Comparison of ENCODE assay signal across 1 fruit fly cellular context in the genomic region with DNA sequence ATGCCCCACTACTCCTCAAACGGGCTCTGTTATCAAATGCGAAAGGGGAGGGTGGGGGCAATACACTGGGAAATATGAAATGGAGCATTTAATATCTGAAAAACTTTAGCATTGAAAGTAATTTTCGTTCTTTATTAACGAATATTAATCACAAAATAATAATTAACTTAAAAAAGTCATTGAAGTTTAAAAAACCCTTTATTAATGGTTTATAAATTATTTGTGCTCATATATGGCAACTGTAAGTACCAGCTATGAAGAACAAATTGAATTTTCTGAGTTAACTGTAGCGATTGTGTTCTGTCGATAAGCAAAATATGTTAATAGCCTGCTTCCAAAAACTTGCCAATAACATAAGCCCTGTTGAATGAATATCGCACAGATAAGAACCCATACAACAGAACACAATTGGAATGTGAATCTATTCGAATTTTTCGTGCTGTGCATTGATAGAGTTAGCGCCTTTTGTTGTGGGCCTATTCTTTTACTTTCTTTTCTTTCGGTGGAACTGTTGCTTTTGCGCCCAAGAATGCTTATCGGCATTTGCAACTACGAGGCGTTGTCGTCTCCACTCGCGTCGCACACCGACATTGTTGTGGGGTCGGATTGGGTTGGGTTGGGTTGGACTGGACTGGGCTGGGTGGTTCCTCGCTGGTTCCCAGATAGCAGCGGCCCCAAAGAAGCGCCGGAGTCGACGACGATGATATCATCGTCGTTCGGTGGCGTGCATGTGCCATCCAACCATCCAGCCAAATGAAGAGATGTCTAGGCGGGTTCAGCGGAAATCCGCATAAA.
TF ChIP-seq lines count a peak whose summit lies in the region.

No protein-coding gene starts in this region.

TF ChIP-seq in whole organism, embryonic, 481 proteins besides CTCF, POLR2A, EP300 and RAD21 (continued from another document and continues in another):
- no peak for TF ChIP-seq al (GFP tag; IDR thresholded peaks at IDR 0.05; lab: Robert Waterston, UW)
- no peak for TF ChIP-seq Eip74EF (GFP tag; optimal IDR thresholded peaks at IDR 0.05; lab: Kevin White, UChicago)
- peak; percentile 56 for TF ChIP-seq CG10543 (GFP tag; optimal IDR thresholded peaks at IDR 0.05; lab: Kevin White, UChicago)
- TF ChIP-seq Antp (GFP tag; optimal IDR thresholded peaks at IDR 0.05; lab: Kevin White, UChicago) = peak; percentile 19
- no peak for TF ChIP-seq CG4360 (GFP tag; IDR thresholded peaks at IDR 0.05; lab: Robert Waterston, UW)
- no peak for TF ChIP-seq Rx (GFP tag; IDR thresholded peaks at IDR 0.05; lab: Robert Waterston, UW)
- no peak for TF ChIP-seq da (GFP tag; optimal IDR thresholded peaks at IDR 0.05; lab: Kevin White, UChicago)
- peak; percentile 27 for TF ChIP-seq HHEX (GFP tag; optimal IDR thresholded peaks at IDR 0.05; lab: Kevin White, UChicago)
- TF ChIP-seq fu2 (GFP tag; optimal IDR thresholded peaks at IDR 0.05; lab: Kevin White, UChicago) = no peak
- TF ChIP-seq odd (GFP tag; optimal IDR thresholded peaks at IDR 0.05; lab: Kevin White, UChicago) = peak; percentile 54
- no peak for TF ChIP-seq bowl (GFP tag; IDR thresholded peaks at IDR 0.05; lab: Robert Waterston, UW)
- TF ChIP-seq Xbp1 (GFP tag; optimal IDR thresholded peaks at IDR 0.05; lab: Kevin White, UChicago) = peak; percentile 29
- no peak; the same call in 1 of the 2 replicates for TF ChIP-seq Xrp1 (GFP tag; IDR thresholded peaks at IDR 0.05; lab: Robert Waterston, UW)
- TF ChIP-seq Doc3 (GFP tag; IDR thresholded peaks at IDR 0.05; lab: Robert Waterston, UW; ENCODE audit: partially characterized antibody) = no peak
- TF ChIP-seq CG8765 (GFP tag; IDR thresholded peaks at IDR 0.05; lab: Robert Waterston, UW) = no peak
- peak; percentile 1 for TF ChIP-seq CG30431 (GFP tag; optimal IDR thresholded peaks at IDR 0.05; lab: Kevin White, UChicago)
- TF ChIP-seq Jarid2 (GFP tag; optimal IDR thresholded peaks at IDR 0.05; lab: Kevin White, UChicago) = no peak
- 0 out of 2 replicates have a peak, but pooled peaks have one; percentile 10 for TF ChIP-seq CG3847 (GFP tag; IDR thresholded peaks at IDR 0.05; lab: Robert Waterston, UW)
- TF ChIP-seq dysf (GFP tag; IDR thresholded peaks at IDR 0.05; lab: Robert Waterston, UW) = peak; percentile 46; the same call in 1 of the 3 replicates
- TF ChIP-seq Nf-YB (GFP tag; optimal IDR thresholded peaks at IDR 0.05; lab: Kevin White, UChicago) = no peak
- no peak for TF ChIP-seq nom (GFP tag; optimal IDR thresholded peaks at IDR 0.05; lab: Kevin White, UChicago)
- peak; percentile 9 for TF ChIP-seq psq (GFP tag; optimal IDR thresholded peaks at IDR 0.05; lab: Kevin White, UChicago)
- TF ChIP-seq crp (GFP tag; optimal IDR thresholded peaks at IDR 0.05; lab: Kevin White, UChicago) = no peak
- TF ChIP-seq CG31441 (GFP tag; IDR thresholded peaks at IDR 0.05; lab: Robert Waterston, UW) = no peak; the same call in 1 of the 2 replicates
- no peak for TF ChIP-seq CG7928 (GFP tag; optimal IDR thresholded peaks at IDR 0.05; lab: Kevin White, UChicago)
- 0 out of 2 replicates have a peak, but pooled peaks have one; percentile 19 for TF ChIP-seq rib (GFP tag; IDR thresholded peaks at IDR 0.05; lab: Robert Waterston, UW)
- TF ChIP-seq zfh2 (GFP tag; optimal IDR thresholded peaks at IDR 0.05; lab: Kevin White, UChicago) = peak; percentile 20
- no peak; the same call in 2 of the 3 replicates for TF ChIP-seq tgo (GFP tag; IDR thresholded peaks at IDR 0.05; lab: Robert Waterston, UW)
- peak; percentile 9 for TF ChIP-seq CG33557 (GFP tag; optimal IDR thresholded peaks at IDR 0.05; lab: Kevin White, UChicago)
- no peak for TF ChIP-seq D19A (tag; optimal IDR thresholded peaks at IDR 0.05; lab: Kevin White, UChicago)
- peak; percentile 66 for TF ChIP-seq CG3281 (GFP tag; optimal IDR thresholded peaks at IDR 0.05; lab: Kevin White, UChicago)
- no peak for TF ChIP-seq CG8089 (GFP tag; optimal IDR thresholded peaks at IDR 0.05; lab: Kevin White, UChicago)
- peak; percentile 76 for TF ChIP-seq CG8924 (tag; optimal IDR thresholded peaks at IDR 0.05; lab: Kevin White, UChicago)
- no peak for TF ChIP-seq Hr39 (optimal IDR thresholded peaks at IDR 0.05; lab: Kevin White, UChicago)
- peak; percentile 28; the same call in 1 of the 2 replicates for TF ChIP-seq Atf6 (GFP tag; IDR thresholded peaks at IDR 0.05; lab: Robert Waterston, UW)
- TF ChIP-seq HLH54F (GFP tag; optimal IDR thresholded peaks at IDR 0.05; lab: Kevin White, UChicago) = peak; percentile 24
- peak; percentile 24; the same call in 1 of the 2 replicates for TF ChIP-seq lmd (GFP tag; IDR thresholded peaks at IDR 0.05; lab: Robert Waterston, UW)
- peak; percentile 18 for TF ChIP-seq CG12299 (tag; optimal IDR thresholded peaks at IDR 0.05; lab: Kevin White, UChicago)
- TF ChIP-seq inv (GFP tag; IDR thresholded peaks at IDR 0.05; lab: Robert Waterston, UW; ENCODE audit: partially characterized antibody) = no peak
- TF ChIP-seq MBD-R2 (GFP tag; IDR thresholded peaks at IDR 0.05; lab: Robert Waterston, UW) = peak; percentile 9; the same call in 1 of the 2 replicates
- no peak for TF ChIP-seq Neu2 (GFP tag; optimal IDR thresholded peaks at IDR 0.05; lab: Kevin White, UChicago; ENCODE audit: borderline replicate concordance)
- TF ChIP-seq CG10431 (GFP tag; optimal IDR thresholded peaks at IDR 0.05; lab: Kevin White, UChicago) = no peak
- TF ChIP-seq Ravus (GFP tag; IDR thresholded peaks at IDR 0.05; lab: Robert Waterston, UW) = no peak
- TF ChIP-seq cg (GFP tag; optimal IDR thresholded peaks at IDR 0.05; lab: Kevin White, UChicago) = no peak
- TF ChIP-seq CG17829 (tag; optimal IDR thresholded peaks at IDR 0.05; lab: Kevin White, UChicago) = peak; percentile 53
- TF ChIP-seq CG2199 (GFP tag; IDR thresholded peaks at IDR 0.05; lab: Robert Waterston, UW) = no peak
- 0 out of 2 replicates have a peak, but pooled peaks have one; percentile 19 for TF ChIP-seq ham (GFP tag; IDR thresholded peaks at IDR 0.05; lab: Robert Waterston, UW)
- TF ChIP-seq sd (tag; optimal IDR thresholded peaks at IDR 0.05; lab: Kevin White, UChicago) = peak; percentile 76
- no peak for TF ChIP-seq pita (GFP tag; optimal IDR thresholded peaks at IDR 0.05; lab: Kevin White, UChicago)
- no peak for TF ChIP-seq CG9797 (GFP tag; optimal IDR thresholded peaks at IDR 0.05; lab: Kevin White, UChicago)
- TF ChIP-seq CG31388 (GFP tag; optimal IDR thresholded peaks at IDR 0.05; lab: Kevin White, UChicago) = no peak
- no peak for TF ChIP-seq CG13123 (GFP tag; optimal IDR thresholded peaks at IDR 0.05; lab: Kevin White, UChicago)
- peak; percentile 79 for TF ChIP-seq CG18262 (tag; optimal IDR thresholded peaks at IDR 0.05; lab: Kevin White, UChicago)
- TF ChIP-seq CG14965 (GFP tag; optimal IDR thresholded peaks at IDR 0.05; lab: Kevin White, UChicago; ENCODE audit: borderline replicate concordance) = no peak
- TF ChIP-seq CG6654 (GFP tag; optimal IDR thresholded peaks at IDR 0.05; lab: Kevin White, UChicago) = peak; percentile 6
- peak; percentile 40 for TF ChIP-seq CG11723 (GFP tag; optimal IDR thresholded peaks at IDR 0.05; lab: Kevin White, UChicago)
- TF ChIP-seq CG7556 (GFP tag; optimal IDR thresholded peaks at IDR 0.05; lab: Kevin White, UChicago) = no peak
- TF ChIP-seq tio (GFP tag; optimal IDR thresholded peaks at IDR 0.05; lab: Kevin White, UChicago) = peak; percentile 65
- TF ChIP-seq ind (GFP tag; optimal IDR thresholded peaks at IDR 0.05; lab: Kevin White, UChicago) = peak; percentile 40
- TF ChIP-seq mirr (GFP tag; optimal IDR thresholded peaks at IDR 0.05; lab: Kevin White, UChicago) = no peak
- TF ChIP-seq CG16779 (GFP tag; IDR thresholded peaks at IDR 0.05; lab: Robert Waterston, UW) = no peak
- peak; percentile 35 for TF ChIP-seq lilli (GFP tag; optimal IDR thresholded peaks at IDR 0.05; lab: Kevin White, UChicago)
- TF ChIP-seq CG6254 (GFP tag; optimal IDR thresholded peaks at IDR 0.05; lab: Kevin White, UChicago) = peak; percentile 51
- peak; percentile 39; the same call in 1 of the 2 replicates for TF ChIP-seq Rfx (GFP tag; IDR thresholded peaks at IDR 0.05; lab: Robert Waterston, UW)
- TF ChIP-seq CG1233 (GFP tag; optimal IDR thresholded peaks at IDR 0.05; lab: Kevin White, UChicago) = peak; percentile 46
- peak; percentile 34 for TF ChIP-seq CG15011 (GFP tag; optimal IDR thresholded peaks at IDR 0.05; lab: Kevin White, UChicago)
- TF ChIP-seq sens-2 (GFP tag; IDR thresholded peaks at IDR 0.05; lab: Robert Waterston, UW) = no peak
- no peak for TF ChIP-seq gro (GFP tag; optimal IDR thresholded peaks at IDR 0.05; lab: Kevin White, UChicago)
- no peak for TF ChIP-seq B-H1 (GFP tag; IDR thresholded peaks at IDR 0.05; lab: Robert Waterston, UW)
- TF ChIP-seq lola (GFP tag; optimal IDR thresholded peaks at IDR 0.05; lab: Kevin White, UChicago) = peak in 1 of 3 experiments; percentile 73
- TF ChIP-seq CG8478 (optimal IDR thresholded peaks at IDR 0.05; lab: Kevin White, UChicago) = no peak
- TF ChIP-seq vvl (GFP tag; IDR thresholded peaks at IDR 0.05; lab: Robert Waterston, UW) = no peak
- TF ChIP-seq maf-S (GFP tag; optimal IDR thresholded peaks at IDR 0.05; lab: Kevin White, UChicago) = no peak
- peak; percentile 61; the same call in 2 of the 3 replicates for TF ChIP-seq row (GFP tag; IDR thresholded peaks at IDR 0.05; lab: Robert Waterston, UW)
- peak; percentile 33 for TF ChIP-seq cwo (GFP tag; optimal IDR thresholded peaks at IDR 0.05; lab: Kevin White, UChicago)
- no peak for TF ChIP-seq fd3F (GFP tag; optimal IDR thresholded peaks at IDR 0.05; lab: Kevin White, UChicago)
- no peak for TF ChIP-seq CG3995 (GFP tag; optimal IDR thresholded peaks at IDR 0.05; lab: Kevin White, UChicago)
- TF ChIP-seq CG8388 (GFP tag; optimal IDR thresholded peaks at IDR 0.05; lab: Kevin White, UChicago) = peak; percentile 50
- no peak for TF ChIP-seq pfk (GFP tag; optimal IDR thresholded peaks at IDR 0.05; lab: Kevin White, UChicago)
- no peak for TF ChIP-seq Dip2 (GFP tag; IDR thresholded peaks at IDR 0.05; lab: Robert Waterston, UW)
- no peak for TF ChIP-seq CG10565 (GFP tag; optimal IDR thresholded peaks at IDR 0.05; lab: Kevin White, UChicago)
- no peak for TF ChIP-seq usp (GFP tag; optimal IDR thresholded peaks at IDR 0.05; lab: Kevin White, UChicago)
- TF ChIP-seq sisA (GFP tag; IDR thresholded peaks at IDR 0.05; lab: Robert Waterston, UW) = peak; percentile 20; the same call in 1 of the 2 replicates
- peak; percentile 48 for TF ChIP-seq Chrac-16 (GFP tag; optimal IDR thresholded peaks at IDR 0.05; lab: Kevin White, UChicago)
- no peak for TF ChIP-seq insv (GFP tag; optimal IDR thresholded peaks at IDR 0.05; lab: Kevin White, UChicago)
- TF ChIP-seq zen2 (GFP tag; IDR thresholded peaks at IDR 0.05; lab: Robert Waterston, UW; ENCODE audit: partially characterized antibody) = no peak
- no peak for TF ChIP-seq Ets97D (GFP tag; optimal IDR thresholded peaks at IDR 0.05; lab: Kevin White, UChicago)
- TF ChIP-seq Mes4 (GFP tag; optimal IDR thresholded peaks at IDR 0.05; lab: Kevin White, UChicago) = no peak
- TF ChIP-seq Sry-β (GFP tag; optimal IDR thresholded peaks at IDR 0.05; lab: Kevin White, UChicago) = no peak
- peak; percentile 53 for TF ChIP-seq CG10209 (GFP tag; optimal IDR thresholded peaks at IDR 0.05; lab: Kevin White, UChicago)
- TF ChIP-seq Sox102F (GFP tag; optimal IDR thresholded peaks at IDR 0.05; lab: Kevin White, UChicago) = no peak
- peak; percentile 59 for TF ChIP-seq CG9437 (GFP tag; optimal IDR thresholded peaks at IDR 0.05; lab: Kevin White, UChicago)
- TF ChIP-seq dpn (GFP tag; optimal IDR thresholded peaks at IDR 0.05; lab: Kevin White, UChicago) = peak; percentile 22 to 33
- TF ChIP-seq CG11695 (GFP tag; IDR thresholded peaks at IDR 0.05; lab: Robert Waterston, UW) = 0 out of 3 replicates have a peak, but pooled peaks have one; percentile 17
- no peak for TF ChIP-seq CG6813 (GFP tag; optimal IDR thresholded peaks at IDR 0.05; lab: Kevin White, UChicago)
- peak in 1 of 2 experiments; percentile 27 for TF ChIP-seq Hr78 (GFP tag; optimal IDR thresholded peaks at IDR 0.05; lab: Kevin White, UChicago)
- 0 out of 2 replicates have a peak, but pooled peaks have one; percentile 18 for TF ChIP-seq E2f1 (GFP tag; IDR thresholded peaks at IDR 0.05; lab: Robert Waterston, UW)
- no peak for TF ChIP-seq CG1603 (tag; optimal IDR thresholded peaks at IDR 0.05; lab: Kevin White, UChicago)
- peak; percentile 81 for TF ChIP-seq grau (tag; optimal IDR thresholded peaks at IDR 0.05; lab: Kevin White, UChicago)
- peak; percentile 25 for TF ChIP-seq CG8359 (GFP tag; optimal IDR thresholded peaks at IDR 0.05; lab: Kevin White, UChicago; ENCODE audit: borderline replicate concordance)
- TF ChIP-seq CG32532 (GFP tag; IDR thresholded peaks at IDR 0.05; lab: Robert Waterston, UW) = no peak; the same call in 1 of the 2 replicates
- TF ChIP-seq CG12659 (GFP tag; optimal IDR thresholded peaks at IDR 0.05; lab: Kevin White, UChicago) = peak; percentile 70
- no peak for TF ChIP-seq YL-1 (GFP tag; optimal IDR thresholded peaks at IDR 0.05; lab: Kevin White, UChicago)
- peak; percentile 19 for TF ChIP-seq Dip3 (GFP tag; optimal IDR thresholded peaks at IDR 0.05; lab: Kevin White, UChicago)
- peak; percentile 89; the same call in 2 of the 3 replicates for TF ChIP-seq CG17361 (GFP tag; IDR thresholded peaks at IDR 0.05; lab: Robert Waterston, UW)
- TF ChIP-seq ab (GFP tag; optimal IDR thresholded peaks at IDR 0.05; lab: Kevin White, UChicago) = no peak
- no peak for TF ChIP-seq CG14860 (GFP tag; IDR thresholded peaks at IDR 0.05; lab: Robert Waterston, UW; ENCODE audit: partially characterized antibody)
- TF ChIP-seq CG6765 (GFP tag; optimal IDR thresholded peaks at IDR 0.05; lab: Kevin White, UChicago) = no peak
- TF ChIP-seq mam (GFP tag; optimal IDR thresholded peaks at IDR 0.05; lab: Kevin White, UChicago) = peak; percentile 5
- peak; percentile 21 for TF ChIP-seq CG18476 (GFP tag; optimal IDR thresholded peaks at IDR 0.05; lab: Kevin White, UChicago)
- peak; percentile 19 for TF ChIP-seq Med (GFP tag; lab: Kevin White, UChicago)
- no peak for TF ChIP-seq kni (GFP tag; optimal IDR thresholded peaks at IDR 0.05; lab: Kevin White, UChicago)
- TF ChIP-seq crol (GFP tag; IDR thresholded peaks at IDR 0.05; lab: Robert Waterston, UW) = peak; percentile 78
- TF ChIP-seq disco-r (GFP tag; optimal IDR thresholded peaks at IDR 0.05; lab: Kevin White, UChicago) = peak; percentile 8
- no peak for TF ChIP-seq dimm (GFP tag; IDR thresholded peaks at IDR 0.05; lab: Robert Waterston, UW)
- TF ChIP-seq Usf (GFP tag; optimal IDR thresholded peaks at IDR 0.05; lab: Kevin White, UChicago) = peak; percentile 21
- TF ChIP-seq sima (GFP tag; optimal IDR thresholded peaks at IDR 0.05; lab: Kevin White, UChicago) = no peak
- no peak for TF ChIP-seq CG14441 (GFP tag; IDR thresholded peaks at IDR 0.05; lab: Robert Waterston, UW)
- TF ChIP-seq CG7357 (GFP tag; IDR thresholded peaks at IDR 0.05; lab: Robert Waterston, UW) = 0 out of 3 replicates have a peak, but pooled peaks have one; percentile 16
- no peak for TF ChIP-seq trh (GFP tag; optimal IDR thresholded peaks at IDR 0.05; lab: Kevin White, UChicago)
- TF ChIP-seq twi (tag; optimal IDR thresholded peaks at IDR 0.05; lab: Kevin White, UChicago) = no peak
